Worm (Caenorhabditis elegans): Measurements from ENCODE around the gene cul-2.

The cul-2 gene

ce11 chrIII:13695588-13695987 is 8.5 kb downstream of the cul-2 start:
- TF ChIP-seq ref-1 (GFP tag; conservative IDR thresholded peaks at IDR 0.05) = no peak
- TF ChIP-seq cog-1 (tag; optimal IDR thresholded peaks at IDR 0.05) = no peak
- no peak for TF ChIP-seq ztf-23 (GFP tag; IDR thresholded peaks at IDR 0.05)
- no peak for TF ChIP-seq tab-1 (GFP tag; IDR thresholded peaks at IDR 0.05)
- TF ChIP-seq klf-2 (GFP tag; conservative IDR thresholded peaks at IDR 0.05) = no peak
- TF ChIP-seq ztf-29 (GFP tag; IDR thresholded peaks at IDR 0.05) = no peak
- TF ChIP-seq T22C8.4 (GFP tag; IDR thresholded peaks at IDR 0.05) = no peak
- no peak for TF ChIP-seq med-1 (GFP tag; optimal IDR thresholded peaks at IDR 0.05; ENCODE audit: insufficient read depth)
- TF ChIP-seq flt-1 (GFP tag; IDR thresholded peaks at IDR 0.05) = no peak

ce11 chrIII:13697822-13698221 is 10.8 kb downstream of the cul-2 start:
- TF ChIP-seq ref-1 (GFP tag; conservative IDR thresholded peaks at IDR 0.05) (no peak), klf-2 (GFP tag; conservative IDR thresholded peaks at IDR 0.05) (no peak), med-1 (GFP tag; optimal IDR thresholded peaks at IDR 0.05; ENCODE audit: insufficient read depth) (no peak), T22C8.4 (GFP tag; IDR thresholded peaks at IDR 0.05) (no peak), tab-1 (GFP tag; IDR thresholded peaks at IDR 0.05) (no peak), cog-1 (tag; optimal IDR thresholded peaks at IDR 0.05) (no peak), ztf-23 (GFP tag; IDR thresholded peaks at IDR 0.05) (no peak), flt-1 (GFP tag; IDR thresholded peaks at IDR 0.05) (no peak)

ce11 chrIII:13701691-13702090 is 14.6 kb downstream of the cul-2 start, which contains the start of gene lit-1:
Gene lit-1, plus strand, starts transcription at chrIII:13701991.
- TF ChIP-seq ztf-23 (GFP tag; IDR thresholded peaks at IDR 0.05) = no peak

ce11 chrIII:13708415-13708814 is 21.3 kb downstream of the cul-2 start:
- no peak for TF ChIP-seq cog-1 (tag; optimal IDR thresholded peaks at IDR 0.05)
- TF ChIP-seq flt-1 (GFP tag; IDR thresholded peaks at IDR 0.05) = no peak
- TF ChIP-seq klf-2 (GFP tag; conservative IDR thresholded peaks at IDR 0.05) = no peak
- no peak for TF ChIP-seq ref-1 (GFP tag; conservative IDR thresholded peaks at IDR 0.05)
- TF ChIP-seq tab-1 (GFP tag; IDR thresholded peaks at IDR 0.05) = no peak
- TF ChIP-seq med-1 (GFP tag; optimal IDR thresholded peaks at IDR 0.05; ENCODE audit: insufficient read depth) = no peak
- no peak for TF ChIP-seq T22C8.4 (GFP tag; IDR thresholded peaks at IDR 0.05)
- TF ChIP-seq ztf-23 (GFP tag; IDR thresholded peaks at IDR 0.05) = no peak
- TF ChIP-seq ztf-29 (GFP tag; IDR thresholded peaks at IDR 0.05) = no peak

- no peak for TF ChIP-seq T22C8.4 (GFP tag; IDR thresholded peaks at IDR 0.05)
- no peak for TF ChIP-seq ztf-29 (GFP tag; IDR thresholded peaks at IDR 0.05)
- no peak for TF ChIP-seq ztf-23 (GFP tag; IDR thresholded peaks at IDR 0.05)
- TF ChIP-seq klf-2 (GFP tag; conservative IDR thresholded peaks at IDR 0.05) = no peak
- TF ChIP-seq tab-1 (GFP tag; IDR thresholded peaks at IDR 0.05) = no peak
- no peak for TF ChIP-seq flt-1 (GFP tag; IDR thresholded peaks at IDR 0.05)
- TF ChIP-seq cog-1 (tag; optimal IDR thresholded peaks at IDR 0.05) = no peak
- no peak for TF ChIP-seq ref-1 (GFP tag; conservative IDR thresholded peaks at IDR 0.05)
- no peak for TF ChIP-seq med-1 (GFP tag; optimal IDR thresholded peaks at IDR 0.05; ENCODE audit: insufficient read depth)
Observed at ce11 chrIII:13709122-13709521, 22.1 kb downstream of the cul-2 start.

ce11 chrIII:13710666-13711065 is 23.6 kb downstream of the cul-2 start:
- TF ChIP-seq tab-1 (GFP tag; IDR thresholded peaks at IDR 0.05) = no peak
- peak; percentile 30; the same call in 1 of the 2 replicates for TF ChIP-seq flt-1 (GFP tag; IDR thresholded peaks at IDR 0.05)
- no peak for TF ChIP-seq ref-1 (GFP tag; conservative IDR thresholded peaks at IDR 0.05)
- no peak for TF ChIP-seq T22C8.4 (GFP tag; IDR thresholded peaks at IDR 0.05)
- TF ChIP-seq ztf-23 (GFP tag; IDR thresholded peaks at IDR 0.05) = no peak

ce11 chrIII:13712854-13713293 is 25.8 kb downstream of the cul-2 start:
- TF ChIP-seq flt-1 (GFP tag; IDR thresholded peaks at IDR 0.05) = 0 out of 2 replicates have a peak, but pooled peaks have one; percentile 57
- TF ChIP-seq cog-1 (tag; optimal IDR thresholded peaks at IDR 0.05) = peak; percentile 66
- no peak for TF ChIP-seq ztf-29 (GFP tag; IDR thresholded peaks at IDR 0.05)

ce11 chrIII:13713807-13714206 is 26.7 kb downstream of the cul-2 start:
- TF ChIP-seq tab-1 (GFP tag; IDR thresholded peaks at IDR 0.05) (no peak; the same call in 1 of the 2 replicates), flt-1 (GFP tag; IDR thresholded peaks at IDR 0.05) (0 out of 2 replicates have a peak, but pooled peaks have one; percentile 47)

- TF ChIP-seq cog-1 (tag; optimal IDR thresholded peaks at IDR 0.05) (no peak), ref-1 (GFP tag; conservative IDR thresholded peaks at IDR 0.05) (no peak), klf-2 (GFP tag; conservative IDR thresholded peaks at IDR 0.05) (no peak), flt-1 (GFP tag; IDR thresholded peaks at IDR 0.05) (no peak), tab-1 (GFP tag; IDR thresholded peaks at IDR 0.05) (no peak), ztf-23 (GFP tag; IDR thresholded peaks at IDR 0.05) (no peak), ztf-29 (GFP tag; IDR thresholded peaks at IDR 0.05) (no peak), T22C8.4 (GFP tag; IDR thresholded peaks at IDR 0.05) (no peak), med-1 (GFP tag; optimal IDR thresholded peaks at IDR 0.05; ENCODE audit: insufficient read depth) (no peak)
Observed at ce11 chrIII:13714950-13715349, 27.9 kb downstream of the cul-2 start.

ce11 chrIII:13716266-13716665 is 29.2 kb downstream of the cul-2 start:
- TF ChIP-seq klf-2 (GFP tag; conservative IDR thresholded peaks at IDR 0.05) (no peak), flt-1 (GFP tag; IDR thresholded peaks at IDR 0.05) (no peak), T22C8.4 (GFP tag; IDR thresholded peaks at IDR 0.05) (no peak), med-1 (GFP tag; optimal IDR thresholded peaks at IDR 0.05; ENCODE audit: insufficient read depth) (no peak), tab-1 (GFP tag; IDR thresholded peaks at IDR 0.05) (no peak), cog-1 (tag; optimal IDR thresholded peaks at IDR 0.05) (no peak), ref-1 (GFP tag; conservative IDR thresholded peaks at IDR 0.05) (no peak), ztf-29 (GFP tag; IDR thresholded peaks at IDR 0.05) (no peak)

ce11 chrIII:13716831-13717230 is 29.8 kb downstream of the cul-2 start:
- TF ChIP-seq ref-1 (GFP tag; conservative IDR thresholded peaks at IDR 0.05) (no peak), T22C8.4 (GFP tag; IDR thresholded peaks at IDR 0.05) (no peak), ztf-29 (GFP tag; IDR thresholded peaks at IDR 0.05) (no peak), cog-1 (tag; optimal IDR thresholded peaks at IDR 0.05) (no peak), klf-2 (GFP tag; conservative IDR thresholded peaks at IDR 0.05) (no peak), flt-1 (GFP tag; IDR thresholded peaks at IDR 0.05) (no peak), med-1 (GFP tag; optimal IDR thresholded peaks at IDR 0.05; ENCODE audit: insufficient read depth) (no peak)
